Worm (Caenorhabditis elegans) whole organism, L1 larva: ENCODE measurements around the gene C49G7.7.

ENCODE experiments used
- F16B12.6 ChIP-seq: fragments of 150-350 bp; optimal IDR thresholded peaks from 2 replicates; lab custom pipeline; 2014; ENCODE audit warnings: missing biosample characterization, missing genetic modification characterization
- aha-1 ChIP-seq: fragments of 150-350 bp; optimal IDR thresholded peaks from 2 replicates; lab custom pipeline; 2014; ENCODE audit warnings: missing biosample characterization, missing genetic modification characterization
- ceh-8 ChIP-seq: fragments of 200-800 bp; sonication (Bioruptor generic); optimal IDR thresholded peaks from 2 replicates; lab custom pipeline; 2018; ENCODE audit warnings: mild to moderate bottlenecking, missing genetic modification characterization, moderate library complexity, missing compliant biosample characterization
- ceh-88 ChIP-seq: fragments of 200-800 bp; sonication (Bioruptor generic); IDR thresholded peaks from 2 replicates; pipeline ENCODE4 v1.3.6; 2022; ENCODE audit warnings: missing genetic modification characterization, missing compliant biosample characterization
- dpl-1 ChIP-seq, 3 experiments: fragments of 150-350 bp in 2 of 3; sonication (generic microtip) in 1 of 3; optimal IDR thresholded peaks; 2 replicates each; lab custom pipeline; 2014 to 2017; ENCODE audit warnings: missing biosample characterization in 3 of 3, missing genetic modification characterization in 3 of 3, missing genetic modification reagents in 3 of 3
- dsc-1 ChIP-seq: sonication (generic microtip); optimal IDR thresholded peaks from 2 replicates; lab custom pipeline; 2016; ENCODE audit warnings: mild to moderate bottlenecking, missing genetic modification characterization, missing compliant biosample characterization
- efl-1 ChIP-seq, 4 experiments: fragments of 150-350 bp; optimal IDR thresholded peaks in 3 of 4; peaks in 1 of 4; 1 replicate in 1 of 4; 2 replicates in 3 of 4; lab custom pipeline; 2014; ENCODE audit warnings: missing biosample characterization in 2 of 4, missing genetic modification characterization in 2 of 4, missing genetic modification reagents in 2 of 4
- egl-13 ChIP-seq: sonication (generic microtip); optimal IDR thresholded peaks from 2 replicates; lab custom pipeline; 2016; ENCODE audit warnings: missing genotype, missing genetic modification reagents, missing genetic modification characterization, missing compliant biosample characterization
- egl-27 ChIP-seq, 2 experiments: fragments of 150-350 bp in 1 of 2; sonication (generic microtip); optimal IDR thresholded peaks; 3 replicates each; lab custom pipeline; 2017 to 2018; ENCODE audit warnings: missing biosample characterization in 2 of 2, missing genetic modification characterization in 2 of 2, missing genetic modification reagents in 2 of 2
- fkh-8 ChIP-seq: sonication (generic microtip); optimal IDR thresholded peaks from 2 replicates; lab custom pipeline; 2016; ENCODE audit warnings: mild to moderate bottlenecking, missing genetic modification characterization, missing compliant biosample characterization
- fos-1 ChIP-seq: fragments of 150-350 bp; optimal IDR thresholded peaks from 2 replicates; lab custom pipeline; 2014; ENCODE audit warnings: missing biosample characterization, missing genetic modification characterization
- grh-1 ChIP-seq: fragments of 200-800 bp; sonication (Bioruptor generic); IDR thresholded peaks from 2 replicates; pipeline ENCODE4 v1.3.6; 2022; ENCODE audit warnings: missing genetic modification reagents, missing genetic modification characterization, missing compliant biosample characterization
- hlh-17 ChIP-seq: fragments of 200-800 bp; sonication (Bioruptor generic); optimal IDR thresholded peaks from 2 replicates; lab custom pipeline; 2018; ENCODE audit warnings: missing genetic modification characterization, mild to moderate bottlenecking, missing compliant biosample characterization, moderate library complexity, borderline replicate concordance
- isw-1 ChIP-seq: fragments of 200-800 bp; sonication (Bioruptor generic); IDR thresholded peaks from 2 replicates; pipeline ENCODE4 v1.3.6; 2022; ENCODE audit warnings: missing genetic modification characterization, missing compliant biosample characterization
- lin-15B ChIP-seq: fragments of 150-350 bp; sonication (generic microtip); optimal IDR thresholded peaks from 3 replicates; lab custom pipeline; 2014; ENCODE audit warnings: missing biosample characterization, missing genetic modification characterization
- lin-35 ChIP-seq, 2 experiments: fragments of 150-350 bp; optimal IDR thresholded peaks; 2 replicates each; lab custom pipeline; 2014; ENCODE audit warnings: missing biosample characterization in 2 of 2, missing genetic modification characterization in 2 of 2, missing genetic modification reagents in 2 of 2
- lir-3 ChIP-seq: sonication (generic microtip); optimal IDR thresholded peaks from 2 replicates; lab custom pipeline; 2016; ENCODE audit warnings: mild to moderate bottlenecking, missing genetic modification characterization, moderate library complexity, missing compliant biosample characterization; ENCODE audit not compliant: poor library complexity
- lsy-2 ChIP-seq, 2 experiments: fragments of 150-350 bp; optimal IDR thresholded peaks; 2 replicates each; lab custom pipeline; 2014; ENCODE audit warnings: missing biosample characterization in 2 of 2, missing genetic modification characterization in 2 of 2
- mab-9 ChIP-seq: fragments of 200-800 bp; sonication (Bioruptor generic); IDR thresholded peaks from 2 replicates; pipeline ENCODE4 v1.3.6; 2022; ENCODE audit warnings: missing genetic modification reagents, missing genetic modification characterization, missing compliant biosample characterization
- nhr-19 ChIP-seq: fragments of 200-800 bp; sonication (Bioruptor generic); conservative IDR thresholded peaks from 2 replicates; pipeline ENCODE4 v1.3.6; 2022; ENCODE audit warnings: missing genetic modification characterization, missing compliant biosample characterization
- nhr-20 ChIP-seq: sonication (generic microtip); optimal IDR thresholded peaks from 2 replicates; lab custom pipeline; 2016; ENCODE audit warnings: mild to moderate bottlenecking, missing genetic modification characterization, missing compliant biosample characterization
- nhr-28 ChIP-seq: fragments of 150-350 bp; optimal IDR thresholded peaks from 2 replicates; lab custom pipeline; 2014; ENCODE audit warnings: missing biosample characterization, missing genetic modification characterization
- nhr-47 ChIP-seq: sonication (generic microtip); optimal IDR thresholded peaks from 2 replicates; lab custom pipeline; 2016; ENCODE audit warnings: mild to moderate bottlenecking, missing genetic modification characterization, moderate library complexity, missing compliant biosample characterization
- nhr-84 ChIP-seq: sonication (generic microtip); optimal IDR thresholded peaks from 2 replicates; lab custom pipeline; 2017; ENCODE audit warnings: missing biosample characterization, missing genetic modification characterization
- nhr-85 ChIP-seq: sonication (generic microtip); peaks from one replicate; lab custom pipeline; 2016; ENCODE audit warnings: missing genetic modification characterization, inconsistent platforms, missing compliant biosample characterization
- nhr-90 ChIP-seq: sonication (generic microtip); optimal IDR thresholded peaks from 2 replicates; lab custom pipeline; 2016; ENCODE audit warnings: mild to moderate bottlenecking, missing genetic modification characterization, missing compliant biosample characterization; ENCODE audit not compliant: poor library complexity
- pqm-1 ChIP-seq: sonication (generic microtip); optimal IDR thresholded peaks from 3 replicates; lab custom pipeline; 2017; ENCODE audit warnings: missing biosample characterization, missing genetic modification characterization
- rnt-1 ChIP-seq: sonication (generic microtip); optimal IDR thresholded peaks from 2 replicates; lab custom pipeline; 2016; ENCODE audit warnings: mild to moderate bottlenecking, missing genetic modification characterization, moderate library complexity, missing compliant biosample characterization
- swsn-7 ChIP-seq: sonication (generic microtip); optimal IDR thresholded peaks from 2 replicates; lab custom pipeline; 2016; ENCODE audit warnings: missing genetic modification characterization, missing compliant biosample characterization
- tbx-2 ChIP-seq: sonication (generic microtip); optimal IDR thresholded peaks from 2 replicates; lab custom pipeline; 2016; ENCODE audit warnings: missing genetic modification characterization, missing compliant biosample characterization
- tlp-1 ChIP-seq: fragments of 150-350 bp; optimal IDR thresholded peaks from 2 replicates; lab custom pipeline; 2014; ENCODE audit warnings: missing biosample characterization, missing genetic modification characterization
- unc-130 ChIP-seq: fragments of 150-350 bp; optimal IDR thresholded peaks from 2 replicates; lab custom pipeline; 2017; ENCODE audit warnings: missing biosample characterization, missing genetic modification characterization, inconsistent platforms
- unc-86 ChIP-seq: sonication (generic microtip); optimal IDR thresholded peaks from 2 replicates; lab custom pipeline; 2016; ENCODE audit warnings: missing genetic modification characterization, missing compliant biosample characterization
- unc-98 ChIP-seq: fragments of 200-800 bp; sonication (Bioruptor generic); IDR thresholded peaks from 2 replicates; pipeline ENCODE4 v1.3.6; 2022; ENCODE audit warnings: missing genetic modification characterization, missing compliant biosample characterization
- xbp-1 ChIP-seq: sonication (generic microtip); optimal IDR thresholded peaks from 2 replicates; lab custom pipeline; 2016; ENCODE audit warnings: missing genetic modification characterization, missing compliant biosample characterization

The C49G7.7 gene

DNA sequence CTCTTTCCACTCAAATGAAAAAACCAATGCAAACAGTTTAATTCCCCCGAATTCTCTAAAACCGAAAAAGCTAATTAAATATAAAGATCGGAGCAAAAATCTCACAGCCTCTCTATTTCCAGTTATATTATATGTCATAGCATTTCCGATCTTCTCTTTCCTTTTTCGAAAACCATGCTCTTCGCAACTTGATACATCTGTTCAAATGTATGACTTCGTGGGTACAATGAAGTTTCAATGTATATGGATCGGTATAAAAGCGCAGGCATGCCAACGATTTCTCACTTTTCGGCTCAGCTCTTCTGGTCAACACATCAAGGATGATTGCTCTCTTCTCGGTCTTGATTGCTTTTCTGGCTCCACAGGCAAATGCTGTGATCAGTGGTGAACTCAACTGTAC, 11.8 kb downstream of the C49G7.7 start, which contains the start of gene phat-7:
Gene phat-7, plus strand, starts transcription at position 301 of the 400 bp plus-strand sequence.
- no peak for TF ChIP-seq unc-130 (tag; lab: Kevin White, UChicago)
- no peak for TF ChIP-seq egl-27 (tag; optimal IDR thresholded peaks at IDR 0.05; lab: Kevin White, UChicago)
- TF ChIP-seq fos-1: no peak
- TF ChIP-seq efl-1 (optimal IDR thresholded peaks at IDR 0.05; lab: Kevin White, UChicago): no peak
- no peak for TF ChIP-seq efl-1 (GFP tag; optimal IDR thresholded peaks at IDR 0.05 in 1 of 2; lab: Kevin White, UChicago)
- TF ChIP-seq aha-1: no peak
- no peak for TF ChIP-seq nhr-84 (tag; lab: Kevin White, UChicago)
- TF ChIP-seq pqm-1 (tag; lab: Kevin White, UChicago): no peak
- TF ChIP-seq unc-98: no peak
- TF ChIP-seq nhr-90 (tag; lab: Kevin White, UChicago): no peak
- no peak for TF ChIP-seq lin-35 (GFP tag; optimal IDR thresholded peaks at IDR 0.05; lab: Kevin White, UChicago)
- no peak for TF ChIP-seq lir-3 (tag; lab: Kevin White, UChicago)
- TF ChIP-seq egl-13 (tag; lab: Kevin White, UChicago): no peak
- TF ChIP-seq, all 84 proteins: peak for 0

DNA sequence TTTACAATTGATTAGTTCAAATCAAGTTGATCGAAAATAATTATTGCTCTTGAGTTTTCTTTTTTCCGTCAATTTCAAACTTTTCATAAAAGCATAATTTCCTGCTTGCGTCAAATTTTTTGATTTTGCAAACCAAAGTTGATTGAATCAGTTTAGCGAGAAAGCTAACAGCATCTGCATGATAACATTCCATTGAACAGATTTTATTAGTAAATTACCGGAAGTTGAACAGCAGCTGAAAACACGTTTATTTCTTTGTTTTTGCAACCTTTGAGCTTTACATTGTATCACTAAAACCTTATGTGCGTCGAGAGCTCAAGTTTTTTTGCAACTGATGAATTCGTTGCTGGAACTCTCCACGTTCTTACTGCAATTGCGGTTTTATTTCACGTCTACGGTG, 13.3 kb downstream of the C49G7.7 start, which contains the start of gene srh-169:
Gene srh-169, plus strand, starts transcription at position 301 of the 400 bp plus-strand sequence.
- TF ChIP-seq efl-1 (optimal IDR thresholded peaks at IDR 0.05; lab: Kevin White, UChicago) (no peak), efl-1 (GFP tag; optimal IDR thresholded peaks at IDR 0.05 in 1 of 2; lab: Kevin White, UChicago) (peak in 1 of 2 experiments; percentile 24), egl-27 (tag; optimal IDR thresholded peaks at IDR 0.05; lab: Kevin White, UChicago) (no peak)

DNA sequence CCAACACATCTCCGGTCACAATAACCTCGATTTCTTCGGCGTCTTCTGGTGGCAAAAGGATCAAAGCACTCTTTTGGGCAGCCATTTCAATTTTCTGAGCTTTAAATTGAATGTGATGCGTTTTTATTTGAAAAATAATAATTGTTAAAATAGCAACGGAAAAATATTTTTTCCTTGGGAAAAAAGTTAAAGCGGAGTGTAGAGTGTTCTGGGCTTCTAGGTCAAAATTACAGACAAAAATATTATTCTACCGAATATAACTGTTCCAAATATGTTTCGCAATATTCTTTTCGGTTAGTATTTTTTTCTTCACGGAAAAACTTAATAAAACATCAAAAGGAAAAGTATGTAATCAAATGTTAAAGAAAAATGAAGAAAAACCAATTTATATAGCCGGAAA, 20.7 kb downstream of the C49G7.7 start, which contains the start of gene djr-1.2:
Gene djr-1.2, minus strand, starts transcription at position 101 of the 400 bp plus-strand sequence.
- no peak for TF ChIP-seq efl-1 (optimal IDR thresholded peaks at IDR 0.05; lab: Kevin White, UChicago)
- TF ChIP-seq efl-1 (GFP tag; optimal IDR thresholded peaks at IDR 0.05 in 1 of 2; lab: Kevin White, UChicago): peak in 1 of 2 experiments; percentile 62
- TF ChIP-seq nhr-28: no peak

DNA sequence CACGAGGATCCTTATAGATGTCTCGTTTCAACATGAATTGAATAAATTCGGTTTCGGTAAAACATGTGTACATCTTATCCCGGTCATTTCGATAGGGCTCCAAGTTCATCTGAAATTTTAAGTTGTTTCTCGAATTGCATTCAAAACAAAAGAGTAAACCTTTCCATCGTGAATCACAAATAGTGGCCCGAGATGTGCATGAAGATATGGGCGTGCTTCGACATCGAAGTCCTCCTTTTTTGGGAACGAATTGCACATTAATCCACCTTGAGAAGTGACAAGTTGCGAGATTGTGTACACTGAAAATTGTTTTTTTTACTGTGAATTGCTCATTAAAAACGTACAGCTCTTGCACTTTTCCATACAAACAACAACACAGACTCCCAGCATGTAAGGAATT, 21.9 kb downstream of the C49G7.7 start:
- TF ChIP-seq xbp-1 (tag; lab: Kevin White, UChicago) (no peak), tbx-2 (tag; lab: Kevin White, UChicago) (no peak), nhr-85 (tag; lab: Kevin White, UChicago) (no peak), ceh-8 (GFP tag; lab: Kevin White, UChicago) (no peak), lin-15B (tag; lab: Kevin White, UChicago) (no peak), lir-3 (tag; lab: Kevin White, UChicago) (no peak), pqm-1 (tag; lab: Kevin White, UChicago) (no peak), tlp-1 (tag; lab: Kevin White, UChicago) (no peak), hlh-17 (GFP tag; lab: Kevin White, UChicago) (no peak)

DNA sequence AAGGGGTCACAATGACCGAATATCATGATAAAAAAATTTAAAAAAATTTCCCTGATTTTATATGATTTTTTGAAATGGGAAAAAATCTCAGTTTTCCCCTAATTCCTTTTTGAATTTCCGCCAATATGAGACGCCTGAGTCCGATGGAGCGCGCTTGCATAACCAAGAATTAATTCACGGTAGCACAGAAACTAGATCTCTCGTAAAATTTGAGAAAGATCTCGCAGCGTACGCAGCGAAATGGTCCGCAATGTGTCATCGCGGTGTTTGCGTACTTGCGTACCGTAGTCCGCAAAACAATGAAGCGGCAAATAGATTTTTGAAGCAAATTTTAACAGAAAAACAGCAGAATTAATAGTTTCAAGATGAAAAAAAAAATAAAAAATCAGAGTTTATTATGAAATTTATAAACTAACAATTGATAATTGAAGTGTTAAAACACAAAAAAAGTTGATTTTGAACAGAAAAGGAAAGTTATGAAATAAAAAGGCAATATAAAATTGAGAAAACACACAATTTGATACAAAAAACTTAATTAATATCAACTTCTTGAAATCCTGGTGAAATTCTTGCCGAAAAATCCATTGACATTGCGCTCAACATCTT, 29.4 kb downstream of the C49G7.7 start:
- TF ChIP-seq lsy-2 (tag; optimal IDR thresholded peaks at IDR 0.05; lab: Kevin White, UChicago): peak; percentile 81 to 93
- TF ChIP-seq dpl-1 (GFP tag; optimal IDR thresholded peaks at IDR 0.05; lab: Kevin White, UChicago): peak; percentile 42 to 67 (median 48)
- TF ChIP-seq unc-98: peak; percentile 89
- TF ChIP-seq unc-86 (tag; lab: Kevin White, UChicago): peak; percentile 34
- TF ChIP-seq nhr-20 (tag; lab: Kevin White, UChicago): peak; percentile 48
- peak; percentile 88 for TF ChIP-seq isw-1 (GFP tag; lab: Robert Waterston, UW)
- peak; percentile 48 to 70 for TF ChIP-seq lin-35 (GFP tag; optimal IDR thresholded peaks at IDR 0.05; lab: Kevin White, UChicago)
- peak; percentile 84 for TF ChIP-seq ceh-88
- peak; percentile 73 for TF ChIP-seq nhr-47 (tag; lab: Kevin White, UChicago)
- peak; percentile 58 for TF ChIP-seq rnt-1 (tag; lab: Kevin White, UChicago)
- peak; percentile 38 for TF ChIP-seq dsc-1 (tag; lab: Kevin White, UChicago)
- peak; percentile 84 for TF ChIP-seq mab-9 (GFP tag; lab: Robert Waterston, UW)
- peak; percentile 86 for TF ChIP-seq grh-1
- peak; percentile 37 for TF ChIP-seq swsn-7 (tag; lab: Kevin White, UChicago)
- peak; percentile 62 to 75 for TF ChIP-seq efl-1 (optimal IDR thresholded peaks at IDR 0.05; lab: Kevin White, UChicago)
- TF ChIP-seq efl-1 (GFP tag; optimal IDR thresholded peaks at IDR 0.05 in 1 of 2; lab: Kevin White, UChicago): peak; percentile 69 to 96
- TF ChIP-seq nhr-85 (tag; lab: Kevin White, UChicago): peak; percentile 65
- peak; percentile 19 for TF ChIP-seq fkh-8 (tag; lab: Kevin White, UChicago)
- TF ChIP-seq xbp-1 (tag; lab: Kevin White, UChicago): peak; percentile 45
- TF ChIP-seq nhr-19: peak; percentile 93
- TF ChIP-seq F16B12.6 (tag; lab: Kevin White, UChicago): peak; percentile 49
